Fruit fly (Drosophila melanogaster) whole organism, embryonic: ENCODE results near the gene LIMK1.

Source experiments
- C15 ChIP-seq: fragments of 200-800 bp; sonication (Bioruptor generic); IDR thresholded peaks from 3 replicates; pipeline ENCODE4 v1.3.6; 2022; ENCODE audit warnings: missing biosample characterization, missing genetic modification characterization
- CG10654 ChIP-seq: fragments of 200-800 bp; sonication (Bioruptor generic); optimal IDR thresholded peaks from 2 replicates; lab custom pipeline; 2016; ENCODE audit warnings: missing biosample characterization, missing genetic modification characterization
- CG11093 ChIP-seq: fragments of 200-800 bp; sonication (Bioruptor generic); IDR thresholded peaks from 3 replicates; pipeline ENCODE4 v1.3.6; 2022; ENCODE audit warnings: missing biosample characterization, missing genetic modification characterization
- CG11696 ChIP-seq: fragments of 200-800 bp; sonication (Bioruptor generic); IDR thresholded peaks from 2 replicates; pipeline ENCODE4 v1.3.6; 2022; ENCODE audit warnings: missing biosample characterization, missing genetic modification characterization
- CG12155 ChIP-seq: fragments of 200-800 bp; sonication (Bioruptor generic); optimal IDR thresholded peaks from 3 replicates; lab custom pipeline; 2016; ENCODE audit warnings: missing biosample characterization, missing genetic modification characterization
- CG1233 ChIP-seq: fragments of 200-800 bp; sonication (Bioruptor generic); optimal IDR thresholded peaks from 4 replicates; lab custom pipeline; 2018; ENCODE audit warnings: missing biosample characterization, mild to moderate bottlenecking, missing genetic modification characterization
- CG12942 ChIP-seq: fragments of 200-800 bp; sonication (Bioruptor generic); optimal IDR thresholded peaks from 3 replicates; lab custom pipeline; 2016; ENCODE audit warnings: missing biosample characterization, missing genetic modification characterization
- CG13123 ChIP-seq: fragments of 200-800 bp; sonication (Bioruptor generic); optimal IDR thresholded peaks from 2 replicates; lab custom pipeline; 2016; ENCODE audit warnings: missing biosample characterization, missing genetic modification characterization
- CG13287 ChIP-seq: fragments of 200-800 bp; sonication (Bioruptor generic); IDR thresholded peaks from 2 replicates; pipeline ENCODE4 v1.3.6; 2022; ENCODE audit warnings: missing biosample characterization, missing genetic modification characterization; ENCODE audit not compliant: partially characterized antibody
- CG15269 ChIP-seq: fragments of 200-800 bp; sonication (Bioruptor generic); optimal IDR thresholded peaks from 2 replicates; lab custom pipeline; 2018; ENCODE audit warnings: missing biosample characterization, mild to moderate bottlenecking, missing genetic modification characterization, moderate library complexity
- CG1603 ChIP-seq: fragments of 200-800 bp; sonication (Bioruptor generic); optimal IDR thresholded peaks from 2 replicates; lab custom pipeline; 2019; ENCODE audit warnings: missing biosample characterization, mild to moderate bottlenecking, missing genetic modification characterization, moderate library complexity
- CG17359 ChIP-seq: fragments of 200-800 bp; sonication (Bioruptor generic); optimal IDR thresholded peaks from 3 replicates; lab custom pipeline; 2018; ENCODE audit warnings: missing biosample characterization, mild to moderate bottlenecking, missing genetic modification characterization, moderate library complexity
- CG2129 ChIP-seq: fragments of 200-800 bp; sonication (Bioruptor generic); IDR thresholded peaks from 2 replicates; pipeline ENCODE4 v1.3.6; 2022; ENCODE audit warnings: missing biosample characterization, missing genetic modification characterization; ENCODE audit not compliant: partially characterized antibody
- CG30431 ChIP-seq: fragments of 200-800 bp; sonication (Bioruptor generic); optimal IDR thresholded peaks from 2 replicates; lab custom pipeline; 2017; ENCODE audit warnings: missing biosample characterization, missing genetic modification characterization
- CG33557 ChIP-seq: fragments of 200-800 bp; sonication (Bioruptor generic); optimal IDR thresholded peaks from 2 replicates; lab custom pipeline; 2019; ENCODE audit warnings: missing biosample characterization, mild to moderate bottlenecking, missing genetic modification characterization, moderate library complexity
- CG4854 ChIP-seq: fragments of 200-800 bp; sonication (Bioruptor generic); optimal IDR thresholded peaks from 2 replicates; lab custom pipeline; 2016; ENCODE audit warnings: missing biosample characterization, missing genetic modification characterization, inconsistent platforms
- CG6175 ChIP-seq: fragments of 200-800 bp; sonication (Bioruptor generic); IDR thresholded peaks from 3 replicates; pipeline ENCODE4 v1.3.6; 2022; ENCODE audit warnings: missing biosample characterization, missing genetic modification characterization
- CG7963 ChIP-seq: fragments of 200-800 bp; sonication (Bioruptor generic); IDR thresholded peaks from 3 replicates; pipeline ENCODE4 v1.3.6; 2022; ENCODE audit warnings: missing biosample characterization, missing genetic modification characterization; ENCODE audit not compliant: partially characterized antibody
- CHES-1-like ChIP-seq: fragments of 200-800 bp; sonication (Bioruptor generic); optimal IDR thresholded peaks from 2 replicates; lab custom pipeline; 2016; ENCODE audit warnings: missing biosample characterization, missing genetic modification characterization
- Gsc ChIP-seq: fragments of 200-800 bp; sonication (Bioruptor generic); IDR thresholded peaks from 2 replicates; pipeline ENCODE4 v1.3.6; 2022; ENCODE audit warnings: missing biosample characterization, missing genetic modification characterization
- H15 ChIP-seq: fragments of 200-800 bp; sonication (Bioruptor generic); IDR thresholded peaks from 3 replicates; pipeline ENCODE4 v1.3.6; 2022; ENCODE audit warnings: missing biosample characterization, missing genetic modification characterization
- Hmr ChIP-seq: fragments of 200-800 bp; sonication (Bioruptor generic); optimal IDR thresholded peaks from 3 replicates; lab custom pipeline; 2017; ENCODE audit warnings: mild to moderate bottlenecking, missing biosample characterization, missing genetic modification reagents, missing genetic modification characterization
- Hr51 ChIP-seq, 2 experiments: fragments of 200-800 bp; sonication (Bioruptor generic); optimal IDR thresholded peaks; 2 replicates in 1 of 2; 3 replicates in 1 of 2; lab custom pipeline; 2016 to 2018; ENCODE audit warnings: missing biosample characterization in 2 of 2, missing genetic modification characterization in 2 of 2, mild to moderate bottlenecking in 1 of 2, moderate library complexity in 1 of 2
- Lhr ChIP-seq: fragments of 200-800 bp; sonication (Bioruptor generic); optimal IDR thresholded peaks from 3 replicates; lab custom pipeline; 2017; ENCODE audit warnings: mild to moderate bottlenecking, missing biosample characterization, missing genetic modification reagents, missing genetic modification characterization
- MESR4 ChIP-seq: fragments of 200-800 bp; sonication (Bioruptor generic); optimal IDR thresholded peaks from 2 replicates; lab custom pipeline; 2018; ENCODE audit warnings: missing biosample characterization, mild to moderate bottlenecking, missing genetic modification characterization, moderate library complexity
- Meics ChIP-seq: fragments of 200-800 bp; sonication (Bioruptor generic); optimal IDR thresholded peaks from 2 replicates; lab custom pipeline; 2017; ENCODE audit warnings: missing biosample characterization, mild to moderate bottlenecking, missing genetic modification characterization
- Mes4 ChIP-seq: fragments of 200-800 bp; sonication (Bioruptor generic); optimal IDR thresholded peaks from 2 replicates; lab custom pipeline; 2016; ENCODE audit warnings: missing biosample characterization, missing genetic modification characterization
- Neu2 ChIP-seq: fragments of 200-800 bp; sonication (Bioruptor generic); optimal IDR thresholded peaks from 3 replicates; lab custom pipeline; 2016; ENCODE audit warnings: missing biosample characterization, missing genetic modification characterization, borderline replicate concordance
- Nf-YB ChIP-seq: fragments of 200-800 bp; sonication (Bioruptor generic); optimal IDR thresholded peaks from 3 replicates; lab custom pipeline; 2019; ENCODE audit warnings: missing biosample characterization, mild to moderate bottlenecking, missing genetic modification characterization, moderate library complexity
- Oli ChIP-seq: fragments of 200-800 bp; sonication (Bioruptor generic); optimal IDR thresholded peaks from 2 replicates; lab custom pipeline; 2018; ENCODE audit warnings: missing biosample characterization, mild to moderate bottlenecking, missing genetic modification characterization, moderate library complexity
- Sox102F ChIP-seq: fragments of 200-800 bp; sonication (Bioruptor generic); optimal IDR thresholded peaks from 2 replicates; lab custom pipeline; 2018; ENCODE audit warnings: missing biosample characterization, mild to moderate bottlenecking, missing genetic modification characterization, moderate library complexity
- abd-A ChIP-seq: fragments of 200-800 bp; sonication (Bioruptor generic); optimal IDR thresholded peaks from 3 replicates; lab custom pipeline; 2019; ENCODE audit warnings: missing biosample characterization, mild to moderate bottlenecking, missing genetic modification characterization, moderate library complexity
- al ChIP-seq: fragments of 200-800 bp; sonication (Bioruptor generic); IDR thresholded peaks from 2 replicates; pipeline ENCODE4 v1.3.6; 2022; ENCODE audit warnings: missing biosample characterization, missing genetic modification characterization
- amos ChIP-seq: fragments of 200-800 bp; sonication (Bioruptor generic); IDR thresholded peaks from 2 replicates; pipeline ENCODE4 v1.3.6; 2022; ENCODE audit warnings: missing biosample characterization, missing genetic modification characterization; ENCODE audit not compliant: partially characterized antibody
- br ChIP-seq: fragments of >200 bp; optimal IDR thresholded peaks from 2 replicates; lab custom pipeline; 2017
- chinmo ChIP-seq: fragments of 200-800 bp; sonication (Bioruptor generic); IDR thresholded peaks from 4 replicates; pipeline ENCODE4 v1.3.6; 2022; ENCODE audit warnings: missing biosample characterization, missing genetic modification characterization; ENCODE audit not compliant: partially characterized antibody
- dan ChIP-seq: fragments of 200-800 bp; sonication (Bioruptor generic); IDR thresholded peaks from 2 replicates; pipeline ENCODE4 v1.3.6; 2022; ENCODE audit warnings: missing biosample characterization, missing genetic modification characterization
- gem ChIP-seq: fragments of 200-800 bp; sonication (Bioruptor generic); optimal IDR thresholded peaks from 2 replicates; lab custom pipeline; 2019; ENCODE audit warnings: missing biosample characterization, mild to moderate bottlenecking, missing genetic modification characterization, moderate library complexity
- hb ChIP-seq: fragments of 200-800 bp; sonication (Bioruptor generic); IDR thresholded peaks from 3 replicates; pipeline ENCODE4 v1.3.6; 2022; ENCODE audit warnings: missing biosample characterization, missing genetic modification characterization; ENCODE audit not compliant: partially characterized antibody
- pb ChIP-seq: fragments of 200-800 bp; sonication (Bioruptor generic); optimal IDR thresholded peaks from 3 replicates; lab custom pipeline; 2016; ENCODE audit warnings: missing biosample characterization, missing genetic modification characterization
- peb ChIP-seq: fragments of 200-800 bp; sonication (Bioruptor generic); IDR thresholded peaks from 2 replicates; pipeline ENCODE4 v1.3.6; 2022; ENCODE audit warnings: missing biosample characterization, missing genetic modification characterization
- psq ChIP-seq: fragments of 200-800 bp; sonication (Bioruptor generic); optimal IDR thresholded peaks from 2 replicates; lab custom pipeline; 2017; ENCODE audit warnings: missing biosample characterization, missing genetic modification characterization
- so ChIP-seq: fragments of 200-800 bp; sonication (Bioruptor generic); IDR thresholded peaks from 3 replicates; pipeline ENCODE4 v1.3.6; 2022; ENCODE audit warnings: missing biosample characterization, missing genetic modification characterization
- tgo ChIP-seq: fragments of 200-800 bp; sonication (Bioruptor generic); IDR thresholded peaks from 3 replicates; pipeline ENCODE4 v1.3.6; 2022; ENCODE audit warnings: missing biosample characterization, missing genetic modification characterization
- tll ChIP-seq, 2 experiments: fragments of 200-800 bp in 1 of 2; fragments of >200 bp in 1 of 2; sonication (Bioruptor generic) in 1 of 2; optimal IDR thresholded peaks; 2 replicates each; lab custom pipeline; 2017 to 2019; ENCODE audit warnings: missing biosample characterization in 2 of 2, missing genetic modification characterization in 2 of 2, mild to moderate bottlenecking in 1 of 2, moderate library complexity in 1 of 2
- trh ChIP-seq: fragments of 200-800 bp; sonication (Bioruptor generic); optimal IDR thresholded peaks from 2 replicates; lab custom pipeline; 2016; ENCODE audit warnings: missing biosample characterization, missing genetic modification characterization
- zen ChIP-seq: fragments of 200-800 bp; sonication (Bioruptor generic); optimal IDR thresholded peaks from 3 replicates; lab custom pipeline; 2018; ENCODE audit warnings: missing biosample characterization, mild to moderate bottlenecking, missing genetic modification characterization, moderate library complexity

Gene LIMK1

DNA sequence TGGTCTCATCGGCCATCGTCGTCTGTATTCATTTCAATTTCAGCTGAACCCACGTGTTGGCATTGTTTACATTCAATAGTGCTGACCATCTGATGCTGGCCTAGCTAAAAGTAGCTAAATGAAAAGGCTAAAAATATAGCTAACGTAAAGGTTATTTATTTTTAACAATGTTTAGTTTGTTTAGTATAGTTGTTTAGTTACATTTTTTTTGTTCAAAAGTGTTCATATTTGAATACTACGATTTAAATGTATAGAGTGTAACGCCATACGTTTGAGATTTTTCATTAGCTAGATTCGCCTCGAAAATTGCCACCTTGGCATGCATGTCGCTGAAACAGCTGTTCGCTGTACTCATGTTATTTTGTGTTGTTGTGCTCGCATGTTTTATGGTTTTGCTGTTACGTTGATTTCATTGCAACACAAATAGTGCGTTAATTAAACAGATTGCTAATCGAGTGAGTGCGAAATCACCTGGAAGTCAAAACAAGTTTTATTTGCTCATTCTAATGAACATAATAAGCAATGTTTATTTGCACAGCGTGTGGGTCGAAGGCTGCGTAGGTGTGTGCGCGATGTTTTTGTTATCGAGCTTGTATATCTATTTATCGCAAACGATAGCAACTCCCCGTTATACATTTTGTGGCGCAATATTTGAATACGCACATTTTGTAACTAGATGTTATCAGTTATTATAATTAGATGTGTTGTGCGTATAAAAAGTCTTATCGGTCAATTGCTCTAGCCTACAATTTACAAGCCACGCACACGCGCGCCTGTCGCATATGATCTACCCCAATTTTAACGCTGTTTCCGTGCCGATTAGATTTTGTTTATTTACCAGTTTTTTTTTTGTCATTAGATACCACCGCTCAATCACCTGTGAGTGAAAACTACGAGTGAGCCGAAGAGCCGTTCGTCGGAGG is 19.8 kb upstream of the LIMK1 start, which contains the start of the genes CG1463 and Fpgs1 (continued):
- TF ChIP-seq H15 (GFP tag; lab: Robert Waterston, UW) (no peak), amos (peak; percentile 63; the same call in 1 of the 2 replicates), CG11093 (GFP tag; lab: Robert Waterston, UW) (0 out of 3 replicates have a peak, but pooled peaks have one; percentile 23), CG17359 (no peak), MESR4 (GFP tag; lab: Kevin White, UChicago) (peak; percentile 11), zen (tag; lab: Kevin White, UChicago) (no peak), Gsc (no peak), CG12942 (GFP tag; lab: Kevin White, UChicago) (no peak), pb (GFP tag; lab: Kevin White, UChicago) (no peak), CG1233 (GFP tag; lab: Kevin White, UChicago) (no peak), tll (GFP tag; optimal IDR thresholded peaks at IDR 0.05; lab: Kevin White, UChicago) (no peak), br (lab: Kevin White, UChicago) (no peak), CG4854 (GFP tag; lab: Kevin White, UChicago) (no peak), CG10654 (GFP tag; lab: Kevin White, UChicago) (no peak), tgo (no peak), Sox102F (GFP tag; lab: Kevin White, UChicago) (no peak), so (no peak), Nf-YB (GFP tag; lab: Kevin White, UChicago) (no peak), Meics (GFP tag; lab: Kevin White, UChicago) (no peak), CG12155 (GFP tag; lab: Kevin White, UChicago) (no peak), gem (tag; lab: Kevin White, UChicago) (no peak), trh (GFP tag; lab: Kevin White, UChicago) (no peak), CG2129 (GFP tag; lab: Robert Waterston, UW) (no peak), C15 (GFP tag; lab: Robert Waterston, UW) (no peak), Oli (tag; lab: Kevin White, UChicago) (no peak), CG1603 (tag; lab: Kevin White, UChicago) (no peak), chinmo (0 out of 4 replicates have a peak, but pooled peaks have one; percentile 4), CG6175 (no peak), CG33557 (GFP tag; lab: Kevin White, UChicago) (no peak), CG13287 (GFP tag; lab: Robert Waterston, UW) (peak; percentile 63; the same call in 1 of the 2 replicates), psq (GFP tag; lab: Kevin White, UChicago) (no peak), Mes4 (GFP tag; lab: Kevin White, UChicago) (no peak), abd-A (no peak), CG15269 (no peak), hb (GFP tag; lab: Robert Waterston, UW) (no peak; the same call in 2 of the 3 replicates), CG13123 (GFP tag; lab: Kevin White, UChicago) (no peak), CHES-1-like (GFP tag; lab: Kevin White, UChicago) (peak; percentile 77), Neu2 (GFP tag; lab: Kevin White, UChicago) (no peak), CG11696 (no peak), dan (no peak), peb (GFP tag; lab: Robert Waterston, UW) (no peak), Lhr (no peak), al (peak; percentile 36; the same call in 1 of the 2 replicates), Hmr (no peak), Hr51 (GFP tag; optimal IDR thresholded peaks at IDR 0.05; lab: Kevin White, UChicago) (no peak), CG7963 (0 out of 3 replicates have a peak, but pooled peaks have one; percentile 46), CG30431 (GFP tag; lab: Kevin White, UChicago) (no peak)
